Worm (Caenorhabditis elegans) whole organism, L4 larva: Measurements from ENCODE around the gene T01C3.2.

Experiments used
- F26F4.8 ChIP-seq: fragments of 200-800 bp; sonication (Bioruptor generic); conservative IDR thresholded peaks from 2 replicates; pipeline ENCODE4 v1.3.6; 2022; ENCODE audit warnings: missing genetic modification characterization, missing compliant biosample characterization
- Y75B8A.6 ChIP-seq: fragments of 200-800 bp; sonication (Bioruptor generic); IDR thresholded peaks from 2 replicates; pipeline ENCODE4 v1.3.6; 2022; ENCODE audit warnings: missing genetic modification reagents, missing genetic modification characterization, missing compliant biosample characterization
- ZK337.2 ChIP-seq: fragments of 200-800 bp; sonication (Bioruptor generic); IDR thresholded peaks from 2 replicates; pipeline ENCODE4 v1.3.6; 2022; ENCODE audit warnings: missing genetic modification reagents, missing genetic modification characterization, missing compliant biosample characterization
- arid-1 ChIP-seq: fragments of 200-800 bp; sonication (Bioruptor generic); conservative IDR thresholded peaks from 2 replicates; pipeline ENCODE4 v1.3.6; 2022; ENCODE audit warnings: missing genetic modification reagents, missing genetic modification characterization, missing compliant biosample characterization
- ceh-28 ChIP-seq: fragments of 150-350 bp; optimal IDR thresholded peaks from 2 replicates; lab custom pipeline; 2014; ENCODE audit warnings: missing biosample characterization, missing genetic modification reagents, missing genetic modification characterization
- ceh-82 ChIP-seq: sonication (generic microtip); optimal IDR thresholded peaks from 2 replicates; lab custom pipeline; 2017; ENCODE audit warnings: missing biosample characterization, missing genetic modification characterization
- cey-2 ChIP-seq: sonication (generic microtip); optimal IDR thresholded peaks from 3 replicates; lab custom pipeline; 2017; ENCODE audit warnings: missing genetic modification characterization, mild to moderate bottlenecking, missing compliant biosample characterization, antibody characterized with exemption, borderline replicate concordance; ENCODE audit not compliant: insufficient read depth
- daf-12 ChIP-seq: fragments of 150-350 bp; optimal IDR thresholded peaks from 2 replicates; lab custom pipeline; 2014; ENCODE audit warnings: missing biosample characterization, missing genetic modification reagents, missing genetic modification characterization
- daf-16 ChIP-seq, 3 experiments: sonication (generic microtip); optimal IDR thresholded peaks; 2 replicates each; lab custom pipeline; 2016 to 2017; ENCODE audit warnings: missing genetic modification characterization in 3 of 3, missing genetic modification reagents in 3 of 3, mild to moderate bottlenecking in 2 of 3, missing compliant biosample characterization in 2 of 3, missing biosample characterization in 1 of 3, moderate library complexity in 1 of 3
- daf-8 ChIP-seq: fragments of 200-800 bp; sonication (Bioruptor generic); IDR thresholded peaks from 2 replicates; pipeline ENCODE4 v1.3.6; 2022; ENCODE audit warnings: missing genetic modification characterization, missing compliant biosample characterization
- dmd-8 ChIP-seq: fragments of 200-800 bp; sonication (Bioruptor generic); IDR thresholded peaks from 2 replicates; pipeline ENCODE4 v1.3.6; 2022; ENCODE audit warnings: missing genetic modification characterization, missing compliant biosample characterization
- dpl-1 ChIP-seq: fragments of 150-350 bp; optimal IDR thresholded peaks from 2 replicates; lab custom pipeline; 2014; ENCODE audit warnings: missing biosample characterization, missing genetic modification reagents, missing genetic modification characterization
- egl-43 ChIP-seq: fragments of 200-800 bp; sonication (Bioruptor generic); IDR thresholded peaks from 2 replicates; pipeline ENCODE4 v1.3.6; 2022; ENCODE audit warnings: missing genetic modification reagents, missing genetic modification characterization, missing compliant biosample characterization
- fkh-10 ChIP-seq: fragments of 150-350 bp; optimal IDR thresholded peaks from 2 replicates; lab custom pipeline; 2014; ENCODE audit warnings: missing biosample characterization, missing genetic modification reagents, missing genetic modification characterization
- hlh-11 ChIP-seq: fragments of 200-800 bp; sonication (Bioruptor generic); optimal IDR thresholded peaks from 2 replicates; lab custom pipeline; 2018; ENCODE audit warnings: mild to moderate bottlenecking, missing genetic modification characterization, missing compliant biosample characterization
- hlh-30 ChIP-seq: sonication (generic microtip); optimal IDR thresholded peaks from 2 replicates; lab custom pipeline; 2017; ENCODE audit warnings: antibody characterized with exemption, mild to moderate bottlenecking, missing genetic modification characterization, missing compliant biosample characterization; ENCODE audit not compliant: insufficient read depth
- lin-29 ChIP-seq: fragments of 200-800 bp; sonication (Bioruptor generic); IDR thresholded peaks from 2 replicates; pipeline ENCODE4 v1.3.6; 2022; ENCODE audit warnings: missing genetic modification reagents, missing genetic modification characterization, missing compliant biosample characterization
- lin-38 ChIP-seq: fragments of 200-800 bp; sonication (Bioruptor generic); IDR thresholded peaks from 2 replicates; pipeline ENCODE4 v1.3.6; 2022; ENCODE audit warnings: missing genetic modification reagents, missing genetic modification characterization, missing compliant biosample characterization
- lsy-2 ChIP-seq, 2 experiments: fragments of 150-350 bp in 1 of 2; sonication (generic microtip) in 1 of 2; optimal IDR thresholded peaks; 2 replicates each; lab custom pipeline; 2014 to 2017; ENCODE audit warnings: missing biosample characterization in 2 of 2, missing genetic modification characterization in 2 of 2
- madf-9 ChIP-seq: fragments of 200-800 bp; sonication (Bioruptor generic); conservative IDR thresholded peaks from 2 replicates; pipeline ENCODE4 v1.3.6; 2022; ENCODE audit warnings: missing genetic modification reagents, missing genetic modification characterization, missing compliant biosample characterization
- mdl-1 ChIP-seq, 2 experiments: fragments of 150-350 bp in 1 of 2; sonication (generic microtip) in 1 of 2; optimal IDR thresholded peaks; 2 replicates each; lab custom pipeline; 2014 to 2017; ENCODE audit warnings: missing biosample characterization in 2 of 2, missing genetic modification characterization in 2 of 2
- mxl-3 ChIP-seq: fragments of 200-800 bp; sonication (Bioruptor generic); optimal IDR thresholded peaks from 2 replicates; lab custom pipeline; 2018; ENCODE audit warnings: mild to moderate bottlenecking, missing genetic modification characterization, missing compliant biosample characterization
- nhr-25 ChIP-seq: sonication (generic microtip); optimal IDR thresholded peaks from 2 replicates; lab custom pipeline; 2017; ENCODE audit warnings: missing genetic modification characterization, mild to moderate bottlenecking, missing compliant biosample characterization, antibody characterized with exemption, moderate library complexity, borderline replicate concordance; ENCODE audit not compliant: insufficient read depth
- nhr-41 ChIP-seq: fragments of 200-800 bp; sonication (Bioruptor generic); IDR thresholded peaks from 2 replicates; pipeline ENCODE4 v1.3.6; 2022; ENCODE audit warnings: missing genetic modification reagents, missing genetic modification characterization, missing compliant biosample characterization
- nhr-6 ChIP-seq: fragments of 150-350 bp; optimal IDR thresholded peaks from 2 replicates; lab custom pipeline; 2014; ENCODE audit warnings: missing biosample characterization, missing genetic modification characterization
- nhr-77 ChIP-seq: fragments of 150-350 bp; optimal IDR thresholded peaks from 2 replicates; lab custom pipeline; 2014; ENCODE audit warnings: missing biosample characterization, missing genetic modification characterization
- pha-4 ChIP-seq, 2 experiments: fragments of 150-350 bp in 1 of 2; fragments of 200-800 bp in 1 of 2; sonication (Bioruptor generic) in 1 of 2; IDR thresholded peaks in 1 of 2; optimal IDR thresholded peaks in 1 of 2; 2 replicates each; pipeline versions ENCODE4 v1.3.6 to Lab custom; 2014 to 2022; ENCODE audit warnings: missing genetic modification characterization in 2 of 2, missing genetic modification reagents in 2 of 2, missing biosample characterization in 1 of 2, missing compliant biosample characterization in 1 of 2
- pqm-1 ChIP-seq: sonication (generic microtip); optimal IDR thresholded peaks from 2 replicates; lab custom pipeline; 2017; ENCODE audit warnings: missing biosample characterization, missing genetic modification characterization
- rbr-2 ChIP-seq: sonication (generic microtip); optimal IDR thresholded peaks from 2 replicates; lab custom pipeline; 2016; ENCODE audit warnings: missing genotype, missing genetic modification characterization, missing compliant biosample characterization
- saeg-2 ChIP-seq: fragments of 200-800 bp; sonication (Bioruptor generic); IDR thresholded peaks from 2 replicates; pipeline ENCODE4 v1.3.6; 2022; ENCODE audit warnings: missing genetic modification reagents, missing genetic modification characterization, missing compliant biosample characterization
- set-16 ChIP-seq: fragments of 200-800 bp; sonication (Bioruptor generic); IDR thresholded peaks from 2 replicates; pipeline ENCODE4 v1.3.6; 2022; ENCODE audit warnings: missing genetic modification reagents, missing genetic modification characterization, missing compliant biosample characterization
- skn-1 ChIP-seq: fragments of 150-350 bp; optimal IDR thresholded peaks from 2 replicates; lab custom pipeline; 2014; ENCODE audit warnings: missing biosample characterization, missing genetic modification characterization
- spr-1 ChIP-seq: sonication (generic microtip); optimal IDR thresholded peaks from 2 replicates; lab custom pipeline; 2016; ENCODE audit warnings: mild to moderate bottlenecking, missing genetic modification characterization, missing compliant biosample characterization
- unc-130 ChIP-seq: sonication (generic microtip); optimal IDR thresholded peaks from 2 replicates; lab custom pipeline; 2016; ENCODE audit warnings: missing genetic modification reagents, missing genetic modification characterization, missing compliant biosample characterization
- vab-7 ChIP-seq: fragments of 200-800 bp; sonication (Bioruptor generic); IDR thresholded peaks from 2 replicates; pipeline ENCODE4 v1.3.6; 2022; ENCODE audit warnings: missing genetic modification reagents, missing genetic modification characterization, missing compliant biosample characterization
- zfp-2 ChIP-seq: sonication (generic microtip); optimal IDR thresholded peaks from 2 replicates; lab custom pipeline; 2016; ENCODE audit warnings: mild to moderate bottlenecking, missing genetic modification characterization, missing compliant biosample characterization

The T01C3.2 gene

ce11 chrV:14945697-14946096 lies 45.3 kb upstream of the T01C3.2 start, which contains the start of gene C30G7.3:
Gene C30G7.3 (minus strand): TSS chrV:14945704.
- TF ChIP-seq ceh-28 (tag; lab: Kevin White, UChicago) (peak; percentile 51), set-16 (GFP tag; lab: Robert Waterston, UW) (no peak), ceh-82 (tag; lab: Kevin White, UChicago) (no peak)

- TF ChIP-seq madf-9 (no peak), ceh-28 (tag; lab: Kevin White, UChicago) (no peak), nhr-25 (no peak), arid-1 (GFP tag; lab: Robert Waterston, UW) (no peak), Y75B8A.6 (GFP tag; lab: Robert Waterston, UW) (no peak), dpl-1 (no peak)
Measured at ce11 chrV:14947022-14947421, 43.9 kb upstream of the T01C3.2 start, which contains the start of gene C30G7.4. Gene C30G7.4 (minus strand): TSS chrV:14947122.

- peak; percentile 18 for TF ChIP-seq nhr-6 (tag; lab: Kevin White, UChicago)
- TF ChIP-seq hlh-30 (tag; lab: Kevin White, UChicago), result peak; percentile 61
- no peak for TF ChIP-seq nhr-77 (tag; lab: Kevin White, UChicago)
- TF ChIP-seq pha-4 (GFP tag; IDR thresholded peaks at IDR 0.05; lab: Robert Waterston, UW), result no peak
- no peak for TF ChIP-seq pha-4 (tag; optimal IDR thresholded peaks at IDR 0.05; lab: Kevin White, UChicago)
- TF ChIP-seq daf-16 (GFP tag; optimal IDR thresholded peaks at IDR 0.05; lab: Kevin White, UChicago), result peak in 1 of 2 experiments; percentile 70
- no peak for TF ChIP-seq daf-16 (tag; optimal IDR thresholded peaks at IDR 0.05; lab: Kevin White, UChicago)
- peak in 1 of 2 experiments; percentile 76 for TF ChIP-seq mdl-1 (tag; optimal IDR thresholded peaks at IDR 0.05; lab: Kevin White, UChicago)
- TF ChIP-seq rbr-2 (tag; lab: Kevin White, UChicago), result peak; percentile 31
- peak; percentile 3 for TF ChIP-seq fkh-10 (GFP tag; lab: Kevin White, UChicago)
Measured at ce11 chrV:14948566-14948965, 42.4 kb upstream of the T01C3.2 start.

- TF ChIP-seq skn-1 (no peak), mxl-3 (GFP tag; lab: Kevin White, UChicago) (no peak), lin-29 (GFP tag; lab: Robert Waterston, UW) (no peak), lin-38 (no peak), spr-1 (tag; lab: Kevin White, UChicago) (no peak), ceh-28 (tag; lab: Kevin White, UChicago) (no peak), cey-2 (tag; lab: Kevin White, UChicago) (no peak)
Measured at ce11 chrV:14949477-14949876, 41.5 kb upstream of the T01C3.2 start, which contains the start of gene hil-1. Gene hil-1 (plus strand): TSS chrV:14949777.

- no peak for TF ChIP-seq mdl-1 (tag; optimal IDR thresholded peaks at IDR 0.05; lab: Kevin White, UChicago)
- TF ChIP-seq daf-8 (GFP tag; lab: Robert Waterston, UW), result no peak
- no peak for TF ChIP-seq lsy-2 (tag; optimal IDR thresholded peaks at IDR 0.05; lab: Kevin White, UChicago)
- no peak for TF ChIP-seq saeg-2 (GFP tag; lab: Robert Waterston, UW)
- no peak for TF ChIP-seq zfp-2 (tag; lab: Kevin White, UChicago)
- no peak for TF ChIP-seq pha-4 (GFP tag; IDR thresholded peaks at IDR 0.05; lab: Robert Waterston, UW)
- no peak for TF ChIP-seq pha-4 (tag; optimal IDR thresholded peaks at IDR 0.05; lab: Kevin White, UChicago)
- TF ChIP-seq ZK337.2, result no peak
- no peak for TF ChIP-seq dmd-8
- no peak for TF ChIP-seq vab-7
- no peak for TF ChIP-seq nhr-41
- no peak for TF ChIP-seq daf-12 (tag; lab: Kevin White, UChicago)
- no peak for TF ChIP-seq F26F4.8 (GFP tag; lab: Robert Waterston, UW)
- no peak for TF ChIP-seq hlh-11 (tag; lab: Kevin White, UChicago)
- no peak for TF ChIP-seq unc-130 (GFP tag; lab: Kevin White, UChicago)
- no peak for TF ChIP-seq egl-43 (GFP tag; lab: Robert Waterston, UW)
- TF ChIP-seq pqm-1 (tag; lab: Kevin White, UChicago), result no peak
Measured at ce11 chrV:14954633-14955032, 36.3 kb upstream of the T01C3.2 start, which contains the start of gene C30G7.5. Gene C30G7.5 (minus strand): TSS chrV:14954733.
